Worm (Caenorhabditis elegans) whole organism, L4 larva: Measurements from ENCODE around the gene R10E8.5.

ENCODE experiments used
- F26F4.8 ChIP-seq: fragments of 200-800 bp; sonication (Bioruptor generic); conservative IDR thresholded peaks from 2 replicates; pipeline ENCODE4 v1.3.6; 2022; ENCODE audit warnings: missing genetic modification characterization, missing compliant biosample characterization
- T26A8.4 ChIP-seq: fragments of 200-800 bp; sonication (Bioruptor generic); IDR thresholded peaks from 2 replicates; pipeline ENCODE4 v1.3.6; 2022; ENCODE audit warnings: missing genetic modification characterization, missing compliant biosample characterization
- Y5F2A.4 ChIP-seq: fragments of 200-800 bp; sonication (Bioruptor generic); optimal IDR thresholded peaks from 2 replicates; lab custom pipeline; 2018; ENCODE audit warnings: mild to moderate bottlenecking, missing genetic modification characterization, missing compliant biosample characterization
- ZK337.2 ChIP-seq: fragments of 200-800 bp; sonication (Bioruptor generic); IDR thresholded peaks from 2 replicates; pipeline ENCODE4 v1.3.6; 2022; ENCODE audit warnings: missing genetic modification reagents, missing genetic modification characterization, missing compliant biosample characterization
- aha-1 ChIP-seq: fragments of 150-350 bp; peaks from one replicate; lab custom pipeline; 2014; ENCODE audit warnings: missing biosample characterization, missing genetic modification characterization
- arid-1 ChIP-seq: fragments of 200-800 bp; sonication (Bioruptor generic); conservative IDR thresholded peaks from 2 replicates; pipeline ENCODE4 v1.3.6; 2022; ENCODE audit warnings: missing genetic modification reagents, missing genetic modification characterization, missing compliant biosample characterization
- ceh-32 ChIP-seq: sonication (generic microtip); optimal IDR thresholded peaks from 2 replicates; lab custom pipeline; 2016; ENCODE audit warnings: mild to moderate bottlenecking, missing genetic modification characterization, missing compliant biosample characterization; ENCODE audit not compliant: poor library complexity
- daf-19 ChIP-seq: fragments of 200-800 bp; sonication (Bioruptor generic); conservative IDR thresholded peaks from 2 replicates; pipeline ENCODE4 v1.3.6; 2022; ENCODE audit warnings: missing genetic modification characterization, missing compliant biosample characterization
- daf-8 ChIP-seq: fragments of 200-800 bp; sonication (Bioruptor generic); IDR thresholded peaks from 2 replicates; pipeline ENCODE4 v1.3.6; 2022; ENCODE audit warnings: missing genetic modification characterization, missing compliant biosample characterization
- dmd-6 ChIP-seq: fragments of 200-800 bp; sonication (Bioruptor generic); IDR thresholded peaks from 2 replicates; pipeline ENCODE4 v1.3.6; 2022; ENCODE audit warnings: missing genetic modification reagents, missing genetic modification characterization, missing compliant biosample characterization
- dmd-8 ChIP-seq: fragments of 200-800 bp; sonication (Bioruptor generic); IDR thresholded peaks from 2 replicates; pipeline ENCODE4 v1.3.6; 2022; ENCODE audit warnings: missing genetic modification characterization, missing compliant biosample characterization
- duxl-1 ChIP-seq: sonication (generic microtip); optimal IDR thresholded peaks from 2 replicates; lab custom pipeline; 2016; ENCODE audit warnings: mild to moderate bottlenecking, missing genetic modification characterization, moderate library complexity, missing compliant biosample characterization; ENCODE audit not compliant: poor library complexity
- fkh-10 ChIP-seq: fragments of 150-350 bp; optimal IDR thresholded peaks from 2 replicates; lab custom pipeline; 2014; ENCODE audit warnings: missing biosample characterization, missing genetic modification reagents, missing genetic modification characterization
- hlh-30 ChIP-seq: sonication (generic microtip); optimal IDR thresholded peaks from 2 replicates; lab custom pipeline; 2017; ENCODE audit warnings: antibody characterized with exemption, mild to moderate bottlenecking, missing genetic modification characterization, missing compliant biosample characterization; ENCODE audit not compliant: insufficient read depth
- lim-7 ChIP-seq: fragments of 200-800 bp; sonication (Bioruptor generic); IDR thresholded peaks from 2 replicates; pipeline ENCODE4 v1.3.6; 2022; ENCODE audit warnings: missing genetic modification characterization, missing compliant biosample characterization
- lin-1 ChIP-seq: fragments of 200-800 bp; sonication (Bioruptor generic); IDR thresholded peaks from 2 replicates; pipeline ENCODE4 v1.3.6; 2022; ENCODE audit warnings: missing genetic modification reagents, missing genetic modification characterization, missing compliant biosample characterization
- lin-29 ChIP-seq: fragments of 200-800 bp; sonication (Bioruptor generic); IDR thresholded peaks from 2 replicates; pipeline ENCODE4 v1.3.6; 2022; ENCODE audit warnings: missing genetic modification reagents, missing genetic modification characterization, missing compliant biosample characterization
- lin-38 ChIP-seq: fragments of 200-800 bp; sonication (Bioruptor generic); IDR thresholded peaks from 2 replicates; pipeline ENCODE4 v1.3.6; 2022; ENCODE audit warnings: missing genetic modification reagents, missing genetic modification characterization, missing compliant biosample characterization
- lir-3 ChIP-seq: sonication (generic microtip); optimal IDR thresholded peaks from 2 replicates; lab custom pipeline; 2016; ENCODE audit warnings: mild to moderate bottlenecking, missing genetic modification characterization, missing compliant biosample characterization
- lsy-2 ChIP-seq, 2 experiments: fragments of 150-350 bp in 1 of 2; sonication (generic microtip) in 1 of 2; optimal IDR thresholded peaks; 2 replicates each; lab custom pipeline; 2014 to 2017; ENCODE audit warnings: missing biosample characterization in 2 of 2, missing genetic modification characterization in 2 of 2
- madf-9 ChIP-seq: fragments of 200-800 bp; sonication (Bioruptor generic); conservative IDR thresholded peaks from 2 replicates; pipeline ENCODE4 v1.3.6; 2022; ENCODE audit warnings: missing genetic modification reagents, missing genetic modification characterization, missing compliant biosample characterization
- mdl-1 ChIP-seq, 2 experiments: fragments of 150-350 bp in 1 of 2; sonication (generic microtip) in 1 of 2; optimal IDR thresholded peaks; 2 replicates each; lab custom pipeline; 2014 to 2017; ENCODE audit warnings: missing biosample characterization in 2 of 2, missing genetic modification characterization in 2 of 2
- mdt-29 ChIP-seq: fragments of 200-800 bp; sonication (Bioruptor generic); IDR thresholded peaks from 2 replicates; pipeline ENCODE4 v1.3.6; 2022; ENCODE audit warnings: missing genetic modification reagents, missing genetic modification characterization, missing compliant biosample characterization
- mep-1 ChIP-seq: fragments of 150-350 bp; sonication (generic microtip); optimal IDR thresholded peaks from 3 replicates; lab custom pipeline; 2014; ENCODE audit warnings: missing biosample characterization, missing genetic modification characterization
- mxl-3 ChIP-seq: fragments of 200-800 bp; sonication (Bioruptor generic); optimal IDR thresholded peaks from 2 replicates; lab custom pipeline; 2018; ENCODE audit warnings: mild to moderate bottlenecking, missing genetic modification characterization, missing compliant biosample characterization
- nhr-102 ChIP-seq: sonication (generic microtip); optimal IDR thresholded peaks from 2 replicates; lab custom pipeline; 2016; ENCODE audit warnings: mild to moderate bottlenecking, missing genetic modification characterization, moderate library complexity, missing compliant biosample characterization
- nhr-111 ChIP-seq: fragments of 200-800 bp; sonication (Bioruptor generic); optimal IDR thresholded peaks from 2 replicates; lab custom pipeline; 2018; ENCODE audit warnings: mild to moderate bottlenecking, missing genetic modification characterization, missing compliant biosample characterization
- nhr-28 ChIP-seq: fragments of 150-350 bp; optimal IDR thresholded peaks from 2 replicates; lab custom pipeline; 2014; ENCODE audit warnings: missing biosample characterization, missing genetic modification characterization
- nhr-41 ChIP-seq: fragments of 200-800 bp; sonication (Bioruptor generic); IDR thresholded peaks from 2 replicates; pipeline ENCODE4 v1.3.6; 2022; ENCODE audit warnings: missing genetic modification reagents, missing genetic modification characterization, missing compliant biosample characterization
- nhr-6 ChIP-seq: fragments of 150-350 bp; optimal IDR thresholded peaks from 2 replicates; lab custom pipeline; 2014; ENCODE audit warnings: missing biosample characterization, missing genetic modification characterization
- nhr-77 ChIP-seq: fragments of 150-350 bp; optimal IDR thresholded peaks from 2 replicates; lab custom pipeline; 2014; ENCODE audit warnings: missing biosample characterization, missing genetic modification characterization
- php-3 ChIP-seq: fragments of 200-800 bp; sonication (Bioruptor generic); IDR thresholded peaks from 2 replicates; pipeline ENCODE4 v1.3.6; 2022; ENCODE audit warnings: missing genetic modification reagents, missing genetic modification characterization, missing compliant biosample characterization
- saeg-2 ChIP-seq: fragments of 200-800 bp; sonication (Bioruptor generic); IDR thresholded peaks from 2 replicates; pipeline ENCODE4 v1.3.6; 2022; ENCODE audit warnings: missing genetic modification reagents, missing genetic modification characterization, missing compliant biosample characterization
- sdz-12 ChIP-seq: fragments of 200-800 bp; sonication (Bioruptor generic); optimal IDR thresholded peaks from 2 replicates; lab custom pipeline; 2018; ENCODE audit warnings: mild to moderate bottlenecking, missing genetic modification characterization, missing compliant biosample characterization
- snpc-4 ChIP-seq: fragments of 150-350 bp; optimal IDR thresholded peaks from 2 replicates; lab custom pipeline; 2014; ENCODE audit warnings: missing biosample characterization, missing genetic modification characterization
- unc-130 ChIP-seq: sonication (generic microtip); optimal IDR thresholded peaks from 2 replicates; lab custom pipeline; 2016; ENCODE audit warnings: missing genetic modification reagents, missing genetic modification characterization, missing compliant biosample characterization
- zfp-2 ChIP-seq: sonication (generic microtip); optimal IDR thresholded peaks from 2 replicates; lab custom pipeline; 2016; ENCODE audit warnings: mild to moderate bottlenecking, missing genetic modification characterization, missing compliant biosample characterization
- zfp-3 ChIP-seq: fragments of 200-800 bp; sonication (Bioruptor generic); conservative IDR thresholded peaks from 2 replicates; pipeline ENCODE4 v1.3.6; 2022; ENCODE audit warnings: missing genetic modification reagents, missing genetic modification characterization, missing compliant biosample characterization
- ztf-7 ChIP-seq: fragments of 150-350 bp; optimal IDR thresholded peaks from 2 replicates; lab custom pipeline; 2014; ENCODE audit warnings: missing biosample characterization, missing genetic modification characterization

Gene R10E8.5

DNA sequence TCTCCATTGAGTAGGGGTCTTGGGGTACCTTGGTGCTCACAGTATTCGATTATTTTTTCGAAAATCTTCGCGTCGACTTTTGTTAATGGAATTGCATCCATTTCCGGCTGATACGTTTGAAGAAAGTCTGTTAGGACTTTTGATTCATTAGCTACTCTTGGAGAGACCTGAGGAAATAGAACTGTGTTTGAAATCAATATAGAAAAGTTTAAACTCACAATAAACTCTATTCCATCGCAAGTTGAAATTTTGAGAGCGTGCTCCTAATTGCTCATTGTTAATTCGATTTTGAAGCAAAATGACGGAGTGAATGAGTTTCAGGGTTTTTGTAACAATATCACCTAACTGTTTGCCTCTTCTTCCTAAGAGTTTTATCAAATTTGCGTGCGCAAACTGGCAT is 15.3 kb downstream of the R10E8.5 start, which contains the start of gene skr-6:
skr-6 (minus strand) TSS at position 101 of the 400 bp plus-strand sequence.
- no peak for TF ChIP-seq fkh-10 (GFP tag; lab: Kevin White, UChicago)
- no peak for TF ChIP-seq T26A8.4 (GFP tag; lab: Robert Waterston, UW)
- TF ChIP-seq lsy-2 (tag; optimal IDR thresholded peaks at IDR 0.05; lab: Kevin White, UChicago), result no peak
- no peak for TF ChIP-seq nhr-6 (tag; lab: Kevin White, UChicago)
- no peak for TF ChIP-seq mdt-29
- no peak for TF ChIP-seq nhr-28 (tag; lab: Kevin White, UChicago)
- no peak for TF ChIP-seq F26F4.8 (GFP tag; lab: Robert Waterston, UW)
- TF ChIP-seq zfp-3, result no peak
- TF ChIP-seq daf-19 (GFP tag; lab: Robert Waterston, UW), result no peak
- no peak for TF ChIP-seq lim-7
- TF ChIP-seq nhr-102 (tag; lab: Kevin White, UChicago), result no peak
- TF ChIP-seq mdl-1 (tag; optimal IDR thresholded peaks at IDR 0.05; lab: Kevin White, UChicago), result no peak
- no peak for TF ChIP-seq mxl-3 (GFP tag; lab: Kevin White, UChicago)
- TF ChIP-seq ceh-32 (tag; lab: Kevin White, UChicago), result no peak
- no peak for TF ChIP-seq dmd-8 (GFP tag; lab: Robert Waterston, UW)
- no peak for TF ChIP-seq nhr-41 (GFP tag; lab: Robert Waterston, UW)

DNA sequence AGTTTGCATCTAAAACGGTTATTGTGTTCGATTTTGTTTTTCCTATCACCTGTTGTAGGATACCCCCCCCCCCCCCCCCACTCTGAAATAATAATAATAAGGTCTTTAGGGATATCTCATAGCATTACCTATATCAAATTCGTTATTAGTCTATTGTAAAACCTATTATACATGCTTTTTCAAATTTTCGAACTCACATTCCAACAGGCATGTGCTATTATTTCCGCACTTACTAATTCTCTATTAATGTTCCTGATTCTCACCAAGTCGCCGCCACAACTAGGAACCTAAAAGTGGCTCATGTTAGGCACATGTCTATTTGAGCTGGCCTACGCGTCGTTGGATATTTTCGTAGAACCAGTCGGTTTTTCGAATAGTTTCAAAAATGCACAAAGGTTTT is 15.8 kb downstream of the R10E8.5 start, which contains the start of gene Y37H2C.4:
Y37H2C.4 (plus strand) TSS at position 301 of the 400 bp plus-strand sequence.
- TF ChIP-seq php-3, result no peak
- no peak for TF ChIP-seq nhr-6 (tag; lab: Kevin White, UChicago)
- TF ChIP-seq unc-130 (GFP tag; lab: Kevin White, UChicago), result no peak
- TF ChIP-seq nhr-102 (tag; lab: Kevin White, UChicago), result no peak
- TF ChIP-seq lin-1, result no peak
- TF ChIP-seq nhr-77 (tag; lab: Kevin White, UChicago), result no peak
- TF ChIP-seq Y5F2A.4 (GFP tag; lab: Kevin White, UChicago), result no peak
- TF ChIP-seq ZK337.2 (GFP tag; lab: Robert Waterston, UW), result no peak
- no peak for TF ChIP-seq ztf-7 (tag; lab: Kevin White, UChicago)
- TF ChIP-seq daf-8 (GFP tag; lab: Robert Waterston, UW), result no peak
- no peak for TF ChIP-seq nhr-28 (tag; lab: Kevin White, UChicago)
- no peak for TF ChIP-seq arid-1

DNA sequence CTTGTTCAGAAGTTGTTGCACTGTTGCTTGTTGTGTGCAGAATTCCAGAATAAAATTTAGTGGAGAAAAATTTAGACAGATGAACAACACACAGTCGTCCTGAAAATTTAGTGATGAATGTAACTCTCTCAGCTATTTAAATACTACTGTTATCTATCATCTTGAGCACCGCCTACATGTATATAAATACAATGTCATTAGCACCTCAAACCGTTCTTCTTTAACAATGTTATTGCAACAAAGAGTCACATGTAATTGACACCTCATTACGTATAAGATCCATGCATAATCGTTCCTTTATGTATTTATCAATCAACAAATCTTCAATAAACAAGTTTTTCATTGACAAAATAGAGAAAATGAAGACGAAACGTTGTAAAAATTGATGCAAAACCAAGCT is 26.2 kb downstream of the R10E8.5 start, which contains the start of gene Y51A2A.16:
Y51A2A.16 (minus strand) TSS at position 101 of the 400 bp plus-strand sequence.
- TF ChIP-seq aha-1 (tag; lab: Kevin White, UChicago) (no peak), mep-1 (tag; lab: Kevin White, UChicago) (no peak), nhr-77 (tag; lab: Kevin White, UChicago) (no peak), lin-38 (GFP tag; lab: Robert Waterston, UW) (no peak), dmd-6 (no peak), duxl-1 (tag; lab: Kevin White, UChicago) (no peak), snpc-4 (no peak), saeg-2 (no peak), T26A8.4 (GFP tag; lab: Robert Waterston, UW) (no peak)

DNA sequence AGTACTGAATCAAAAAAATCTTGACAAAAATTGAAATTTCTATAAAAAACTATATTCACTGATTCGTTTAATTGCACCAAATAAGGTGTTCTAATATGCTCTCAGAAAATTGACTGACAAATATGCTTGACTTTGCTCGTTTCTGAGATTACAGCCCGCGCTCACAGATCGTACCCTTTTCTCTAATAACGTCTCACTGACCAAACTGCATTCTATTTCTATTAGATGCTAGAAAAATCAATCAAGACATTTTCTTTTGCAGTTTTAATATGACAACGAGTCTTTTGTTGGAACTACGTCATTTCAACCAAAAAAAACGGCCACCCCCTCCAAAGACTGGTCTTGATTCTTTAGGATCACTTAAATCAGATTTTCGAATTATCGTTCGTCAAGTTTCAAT is 28.0 kb downstream of the R10E8.5 start, which contains the start of gene clec-247:
clec-247 (plus strand) TSS at position 301 of the 400 bp plus-strand sequence.
- no peak for TF ChIP-seq hlh-30
- TF ChIP-seq lsy-2 (tag; optimal IDR thresholded peaks at IDR 0.05; lab: Kevin White, UChicago), result no peak
- no peak for TF ChIP-seq lir-3 (tag; lab: Kevin White, UChicago)

DNA sequence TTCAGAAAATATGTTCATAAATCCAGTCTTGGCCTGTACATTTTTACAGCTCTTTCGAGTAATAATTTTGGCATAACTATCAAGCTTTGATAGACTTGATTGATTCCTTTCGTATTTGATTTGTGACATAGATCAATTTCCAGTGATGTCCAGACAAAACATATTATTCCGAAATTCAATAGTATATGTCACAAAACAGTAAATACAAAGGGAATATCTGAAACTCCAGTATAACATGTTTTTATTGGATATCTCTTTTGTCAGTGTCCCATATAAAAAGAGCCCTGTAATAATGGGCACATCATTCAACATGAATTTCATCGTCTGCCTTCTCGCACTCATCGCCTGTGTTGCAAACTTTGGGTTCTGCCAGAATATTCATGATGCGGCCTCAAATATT is 36.1 kb downstream of the R10E8.5 start, which contains the start of gene Y51A2A.4:
Y51A2A.4 (plus strand) TSS at position 301 of the 400 bp plus-strand sequence.
- TF ChIP-seq sdz-12 (GFP tag; lab: Kevin White, UChicago), result no peak
- TF ChIP-seq madf-9, result no peak
- TF ChIP-seq nhr-111, result no peak
- TF ChIP-seq hlh-30, result no peak
- TF ChIP-seq ceh-32 (tag; lab: Kevin White, UChicago), result no peak
- TF ChIP-seq zfp-2 (tag; lab: Kevin White, UChicago), result no peak
- no peak for TF ChIP-seq saeg-2
- no peak for TF ChIP-seq lin-29
- no peak for TF ChIP-seq mxl-3 (GFP tag; lab: Kevin White, UChicago)
- TF ChIP-seq lsy-2 (tag; optimal IDR thresholded peaks at IDR 0.05; lab: Kevin White, UChicago), result no peak
- TF ChIP-seq php-3, result no peak
